Fruit fly (Drosophila melanogaster) Kc167 (cell line): ENCODE measurements around the gene CG11403.

ENCODE experiments used
- Myc ChIP-seq: fragments of >200 bp; optimal IDR thresholded peaks from 2 replicates; lab custom pipeline; 2017; ENCODE audit warnings: missing external identifiers
- Sin3A ChIP-seq: fragments of >200 bp; optimal IDR thresholded peaks from 2 replicates; lab custom pipeline; 2018; ENCODE audit warnings: missing external identifiers
- h ChIP-seq: fragments of >200 bp; optimal IDR thresholded peaks from 3 replicates; lab custom pipeline; 2018; ENCODE audit warnings: missing external identifiers
- insv ChIP-seq: fragments of >200 bp; optimal IDR thresholded peaks from 3 replicates; lab custom pipeline; 2018; ENCODE audit warnings: missing external identifiers
- psq ChIP-seq: fragments of >200 bp; optimal IDR thresholded peaks from 2 replicates; lab custom pipeline; 2017; ENCODE audit warnings: missing external identifiers
- ttk ChIP-seq: sonication (Bioruptor generic); optimal IDR thresholded peaks from 2 replicates; lab custom pipeline; 2017; ENCODE audit warnings: missing external identifiers

Gene CG11403

DNA sequence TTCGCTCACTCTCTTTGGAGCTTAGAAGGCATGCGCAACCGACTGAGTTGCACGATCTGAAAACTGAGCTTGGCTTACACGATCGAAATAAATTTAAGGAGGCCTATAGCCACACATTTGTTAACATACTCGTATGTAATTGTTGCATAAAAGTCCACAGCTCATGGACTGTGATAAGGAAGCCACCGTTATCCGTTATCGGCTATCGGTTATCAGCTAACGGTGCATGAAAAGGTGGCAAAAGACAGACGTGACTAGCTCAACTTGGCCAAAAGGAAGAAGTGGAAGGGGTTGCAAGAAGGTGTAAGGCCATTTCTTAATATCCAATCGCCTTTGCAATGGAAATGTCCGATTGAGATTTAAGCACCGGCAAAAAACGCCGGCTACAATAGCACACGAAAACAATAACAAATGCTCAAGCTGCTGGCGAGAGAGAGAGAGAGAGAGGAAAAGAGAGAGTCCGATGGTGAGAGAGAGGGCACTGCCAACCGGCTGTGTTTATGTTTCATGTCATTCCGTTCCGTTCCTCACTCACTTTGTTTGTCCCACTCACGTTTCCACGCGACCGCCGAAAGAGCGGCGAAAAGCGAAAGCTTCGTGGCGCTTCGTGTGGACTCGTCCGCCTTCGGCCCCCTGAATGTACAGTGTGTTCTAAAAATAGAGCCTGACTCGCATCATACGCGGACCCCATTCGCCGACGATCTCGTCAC, 36.5 kb upstream of the CG11403 start:
- TF ChIP-seq psq (no peak), insv (lab: Kevin White, UChicago) (no peak), Sin3A (no peak), ttk (lab: Kevin White, UChicago) (no peak), Myc (no peak), h (lab: Kevin White, UChicago) (no peak)

dm6 chrX:1275018-1275820, 35.5 kb upstream of the CG11403 start, which contains the start of gene Atf3:
Gene Atf3 (minus strand): TSS chrX:1275284.
- TF ChIP-seq insv (lab: Kevin White, UChicago) (no peak), psq (no peak), h (lab: Kevin White, UChicago) (no peak), Sin3A (no peak), ttk (lab: Kevin White, UChicago) (no peak)

DNA sequence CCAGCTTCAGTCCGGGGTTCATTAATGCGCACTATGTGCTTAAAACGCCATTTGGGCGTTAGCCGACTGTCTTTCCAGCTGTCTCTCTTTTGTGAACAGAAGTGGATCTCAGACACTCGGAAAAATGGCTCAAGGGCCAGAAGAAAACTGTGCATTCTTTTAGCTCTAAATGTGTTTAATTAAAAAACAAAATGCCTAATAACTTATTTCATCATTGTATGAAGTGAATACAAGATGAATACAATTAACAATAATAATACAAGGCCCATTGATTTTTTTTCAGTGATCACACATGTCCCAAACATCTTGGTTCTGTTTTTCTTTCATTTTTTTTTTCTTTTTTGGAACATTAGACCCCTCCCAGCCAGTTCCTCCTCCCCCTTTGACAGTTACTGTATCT, 33.2 kb upstream of the CG11403 start:
- TF ChIP-seq psq (no peak), Myc (no peak), insv (lab: Kevin White, UChicago) (no peak), ttk (lab: Kevin White, UChicago) (no peak)

DNA sequence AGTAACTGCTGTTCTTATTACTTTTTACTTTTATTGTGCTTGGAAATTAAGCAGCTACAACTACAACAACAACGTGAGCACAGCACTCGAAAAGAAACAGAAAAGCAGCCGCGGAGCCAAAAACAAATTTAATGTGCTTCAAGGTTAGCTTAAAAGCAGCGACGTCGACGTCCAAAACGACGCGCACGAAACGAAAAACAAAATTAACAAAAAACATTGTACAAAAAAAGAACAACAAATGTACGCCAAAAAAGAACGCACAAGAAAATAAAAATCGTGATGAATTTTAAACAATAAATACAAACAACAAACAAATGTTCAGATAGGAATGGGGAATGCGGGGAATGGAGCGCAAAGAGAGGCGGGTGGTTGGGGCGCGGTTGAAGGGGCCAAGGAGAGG, 31.4 kb upstream of the CG11403 start:
- TF ChIP-seq Myc: no peak
- TF ChIP-seq Sin3A: no peak
- TF ChIP-seq psq: no peak
- TF ChIP-seq ttk (lab: Kevin White, UChicago): no peak
- TF ChIP-seq h (lab: Kevin White, UChicago): no peak
- TF ChIP-seq insv (lab: Kevin White, UChicago): no peak

DNA sequence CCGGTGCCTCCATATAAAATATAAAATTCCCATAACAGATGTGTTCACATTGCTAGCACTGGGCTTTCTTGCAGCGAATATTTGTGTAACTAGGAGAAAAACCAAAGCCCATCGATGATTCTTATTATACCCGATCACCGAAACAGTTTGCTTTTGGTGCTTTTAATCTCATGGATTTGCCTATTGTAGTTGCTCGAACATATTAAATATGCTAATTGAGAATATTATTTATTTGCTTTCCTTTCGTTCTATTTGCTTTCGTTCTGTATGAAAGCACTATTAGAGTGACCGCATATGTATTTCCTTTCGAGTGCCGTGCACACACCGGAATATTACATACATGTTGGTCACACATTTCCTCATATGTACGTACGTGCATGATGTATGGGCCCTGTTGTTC, 31.0 kb upstream of the CG11403 start:
- TF ChIP-seq psq: no peak
- no peak for TF ChIP-seq h (lab: Kevin White, UChicago)
- TF ChIP-seq Sin3A: no peak
- no peak for TF ChIP-seq insv (lab: Kevin White, UChicago)
- TF ChIP-seq Myc: no peak
- TF ChIP-seq ttk (lab: Kevin White, UChicago): no peak

dm6 chrX:1270183-1270582, 30.5 kb upstream of the CG11403 start:
- TF ChIP-seq Sin3A (no peak), psq (no peak), h (lab: Kevin White, UChicago) (no peak), insv (lab: Kevin White, UChicago) (no peak), Myc (no peak), ttk (lab: Kevin White, UChicago) (no peak)

DNA sequence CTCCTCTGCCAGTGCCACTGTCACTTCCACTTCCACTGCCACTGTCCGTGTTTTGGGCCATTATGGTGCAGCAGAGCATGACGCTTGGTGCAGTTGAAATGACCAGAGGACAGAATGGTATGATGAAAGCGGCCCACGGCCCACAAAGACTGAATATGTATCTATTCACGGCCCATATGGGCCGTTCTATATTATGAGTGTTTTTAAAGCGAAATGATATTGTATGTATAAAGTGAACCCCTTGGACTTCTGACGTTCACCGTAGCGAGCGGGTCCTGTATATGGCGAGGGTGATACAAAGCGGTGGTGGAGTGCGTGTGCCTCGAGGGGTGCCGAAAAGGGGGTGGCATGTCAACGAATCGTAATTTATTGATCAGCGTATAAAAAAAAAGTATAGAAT, 30.0 kb upstream of the CG11403 start:
- no peak for TF ChIP-seq h (lab: Kevin White, UChicago)
- no peak for TF ChIP-seq insv (lab: Kevin White, UChicago)
- TF ChIP-seq psq: no peak
- no peak for TF ChIP-seq ttk (lab: Kevin White, UChicago)
- TF ChIP-seq Myc: no peak
- TF ChIP-seq Sin3A: no peak

DNA sequence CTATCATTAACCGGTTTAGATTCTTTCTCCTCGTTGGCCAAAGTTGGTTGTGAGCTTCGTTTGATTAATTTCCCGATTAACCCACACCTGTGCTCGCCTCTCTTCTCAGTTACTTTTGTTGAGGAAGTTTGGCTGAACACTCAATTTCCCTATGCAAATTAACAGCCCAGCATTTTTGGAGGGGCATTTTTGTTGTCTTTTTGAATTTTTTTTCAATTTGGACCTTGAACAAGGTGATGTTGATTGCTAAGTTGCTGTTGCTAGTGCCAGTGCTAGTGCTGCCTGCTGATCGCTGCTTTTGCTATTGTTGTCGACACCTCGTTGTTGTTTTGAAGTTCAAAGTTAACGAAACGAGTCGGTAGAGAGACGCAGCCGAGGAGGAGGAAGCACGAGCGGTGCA, 27.9 kb upstream of the CG11403 start:
- TF ChIP-seq psq (no peak), ttk (lab: Kevin White, UChicago) (no peak), Sin3A (no peak), Myc (no peak), h (lab: Kevin White, UChicago) (no peak), insv (lab: Kevin White, UChicago) (no peak)

DNA sequence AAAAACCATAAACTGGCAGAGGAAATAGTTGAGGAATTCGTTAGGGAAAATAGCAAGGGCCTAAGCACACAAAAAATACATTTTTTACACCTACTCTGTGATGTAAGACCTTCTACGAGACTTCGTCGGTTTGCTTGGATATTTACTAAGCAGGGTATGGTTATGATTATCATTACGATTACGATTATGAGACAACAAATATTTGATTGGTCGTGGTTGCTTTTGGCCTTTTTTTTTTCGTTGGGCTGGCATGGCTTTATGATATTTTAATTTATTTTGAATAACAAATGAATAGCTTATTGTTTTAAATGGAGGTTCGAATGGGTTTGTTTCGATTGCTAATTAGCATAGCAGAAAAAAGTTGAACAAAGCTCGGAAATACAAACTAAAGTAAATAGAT, 24.9 kb upstream of the CG11403 start:
- TF ChIP-seq insv (lab: Kevin White, UChicago): no peak
- no peak for TF ChIP-seq ttk (lab: Kevin White, UChicago)
- no peak for TF ChIP-seq h (lab: Kevin White, UChicago)
- no peak for TF ChIP-seq psq
- no peak for TF ChIP-seq Sin3A

dm6 chrX:1262536-1263263, 23.0 kb upstream of the CG11403 start:
- TF ChIP-seq h (lab: Kevin White, UChicago): no peak
- TF ChIP-seq Sin3A: no peak
- TF ChIP-seq insv (lab: Kevin White, UChicago): no peak

DNA sequence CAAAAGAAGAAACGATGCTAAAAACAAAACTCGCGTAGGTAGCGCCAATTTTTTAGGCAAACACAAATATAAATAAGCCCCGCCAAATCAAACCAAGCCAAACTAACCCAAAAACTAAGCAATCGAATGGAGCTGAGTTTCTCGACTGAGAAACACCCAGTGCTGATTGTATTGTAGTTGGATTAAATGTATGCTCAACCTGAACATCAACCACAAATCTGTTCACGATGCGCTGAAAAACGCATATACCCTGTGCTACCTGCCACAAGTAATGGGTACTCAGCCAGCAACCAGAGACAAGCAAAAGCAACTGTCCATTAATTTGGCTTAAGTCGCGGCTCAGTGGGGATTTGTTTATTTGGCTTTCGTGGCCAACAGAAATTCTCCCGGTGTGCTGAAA, 20.6 kb upstream of the CG11403 start:
- TF ChIP-seq psq: no peak
- TF ChIP-seq Myc: no peak
- no peak for TF ChIP-seq Sin3A
- TF ChIP-seq h (lab: Kevin White, UChicago): no peak
- TF ChIP-seq ttk (lab: Kevin White, UChicago): no peak
- TF ChIP-seq insv (lab: Kevin White, UChicago): no peak

- no peak for TF ChIP-seq insv (lab: Kevin White, UChicago)
- no peak for TF ChIP-seq Sin3A
- no peak for TF ChIP-seq ttk (lab: Kevin White, UChicago)
- TF ChIP-seq psq: no peak
- no peak for TF ChIP-seq h (lab: Kevin White, UChicago)
- no peak for TF ChIP-seq Myc
Measured at dm6 chrX:1256742-1257441, 17.2 kb upstream of the CG11403 start.
